Worm (Caenorhabditis elegans): ENCODE measurements around the gene fbxa-9.

The fbxa-9 gene

DNA sequence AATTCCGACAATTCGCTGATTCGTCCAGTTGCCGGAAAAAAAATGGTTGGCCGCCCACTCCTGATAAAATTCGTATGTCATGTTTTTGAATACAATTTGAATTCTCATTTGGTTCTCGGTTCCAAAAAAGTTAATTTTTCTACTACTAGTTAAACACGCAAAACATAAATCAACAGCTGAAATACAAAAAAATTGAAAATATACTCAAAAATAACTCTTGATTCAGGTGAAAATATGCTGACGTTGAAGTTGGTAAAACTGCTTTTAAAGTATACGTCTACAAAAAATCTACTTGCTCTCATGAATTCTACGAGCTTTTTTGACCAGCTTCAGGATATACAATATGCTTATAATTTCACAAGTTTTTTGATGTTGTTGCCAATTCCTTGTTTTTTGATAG lies 26.0 kb upstream of the fbxa-9 start, which contains the start of gene srz-56:
TSS of gene srz-56 (plus strand) at position 301 of the 400 bp plus-strand sequence.
- TF ChIP-seq ekl-4 (GFP tag; IDR thresholded peaks at IDR 0.05) (no peak), madf-10 (tag; optimal IDR thresholded peaks at IDR 0.05) (no peak), nhr-27 (tag; optimal IDR thresholded peaks at IDR 0.05) (no peak), bed-1 (GFP tag; IDR thresholded peaks at IDR 0.05) (no peak), let-607 (tag; optimal IDR thresholded peaks at IDR 0.05) (no peak), ztf-18 (tag; optimal IDR thresholded peaks at IDR 0.05) (no peak), ceh-100 (GFP tag; IDR thresholded peaks at IDR 0.05) (no peak), athp-1 (tag; optimal IDR thresholded peaks at IDR 0.05) (no peak), ceh-58 (GFP tag; IDR thresholded peaks at IDR 0.05) (no peak)

ce11 chrIII:2243617-2244016 lies 22.8 kb upstream of the fbxa-9 start:
- TF ChIP-seq sptf-2 (GFP tag; optimal IDR thresholded peaks at IDR 0.05), result no peak
- TF ChIP-seq Y95B8A.8 (GFP tag; IDR thresholded peaks at IDR 0.05), result no peak
- no peak for TF ChIP-seq tlf-1 (GFP tag; optimal IDR thresholded peaks at IDR 0.05)
- no peak for TF ChIP-seq attf-6 (GFP tag; IDR thresholded peaks at IDR 0.05)
- no peak for TF ChIP-seq aptf-3 (GFP tag; IDR thresholded peaks at IDR 0.05)
- no peak for TF ChIP-seq unc-62 (GFP tag; optimal IDR thresholded peaks at IDR 0.05)
- no peak for TF ChIP-seq egl-18 (GFP tag; IDR thresholded peaks at IDR 0.05)
- no peak for TF ChIP-seq bed-2 (GFP tag; IDR thresholded peaks at IDR 0.05)
- TF ChIP-seq lag-1 (GFP tag; IDR thresholded peaks at IDR 0.05), result no peak
- no peak for TF ChIP-seq ccch-3 (GFP tag; optimal IDR thresholded peaks at IDR 0.05)
- no peak for TF ChIP-seq egl-44 (GFP tag; IDR thresholded peaks at IDR 0.05)

DNA sequence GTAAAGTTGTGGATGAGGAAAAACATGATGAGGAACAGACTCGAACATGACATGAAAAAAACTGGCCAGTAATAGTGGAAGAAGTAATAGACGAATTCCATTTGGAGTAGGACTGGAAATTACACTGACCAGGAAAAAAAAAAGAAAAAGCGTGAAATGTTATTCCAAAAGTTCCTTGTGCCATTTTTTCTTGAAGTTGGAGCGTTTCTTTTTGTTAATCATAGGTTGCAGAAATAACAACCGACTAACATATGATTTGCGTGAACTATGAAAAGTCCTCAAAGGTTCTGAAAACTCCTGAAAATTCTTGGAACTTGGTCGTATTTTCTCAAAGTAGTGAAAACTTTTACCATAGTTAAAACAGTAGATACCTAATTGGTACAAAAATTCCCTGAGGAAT lies 20.7 kb upstream of the fbxa-9 start, which contains the start of gene srd-67:
TSS of gene srd-67 (minus strand) at position 101 of the 400 bp plus-strand sequence.
- TF ChIP-seq lin-35 (GFP tag; optimal IDR thresholded peaks at IDR 0.05) (no peak), snpc-3.4 (tag; optimal IDR thresholded peaks at IDR 0.05) (no peak), unc-130 (GFP tag; optimal IDR thresholded peaks at IDR 0.05) (no peak), ets-4 (GFP tag; optimal IDR thresholded peaks at IDR 0.05) (no peak), ztf-26 (tag; optimal IDR thresholded peaks at IDR 0.05) (no peak), chd-7 (tag; optimal IDR thresholded peaks at IDR 0.05) (no peak), ztf-3 (GFP tag; optimal IDR thresholded peaks at IDR 0.05) (no peak), F37B4.10 (GFP tag; IDR thresholded peaks at IDR 0.05) (no peak), dpl-1 (GFP tag; optimal IDR thresholded peaks at IDR 0.05) (no peak), nhr-90 (tag; optimal IDR thresholded peaks at IDR 0.05) (no peak), egrh-3 (GFP tag; IDR thresholded peaks at IDR 0.05) (no peak), tbp1 (GFP tag; optimal IDR thresholded peaks at IDR 0.05) (no peak), D2030.7 (GFP tag; IDR thresholded peaks at IDR 0.05) (no peak), ceh-100 (GFP tag; IDR thresholded peaks at IDR 0.05) (no peak), lin-54 (GFP tag; optimal IDR thresholded peaks at IDR 0.05) (no peak), Y95B8A.8 (GFP tag; IDR thresholded peaks at IDR 0.05) (no peak)

DNA sequence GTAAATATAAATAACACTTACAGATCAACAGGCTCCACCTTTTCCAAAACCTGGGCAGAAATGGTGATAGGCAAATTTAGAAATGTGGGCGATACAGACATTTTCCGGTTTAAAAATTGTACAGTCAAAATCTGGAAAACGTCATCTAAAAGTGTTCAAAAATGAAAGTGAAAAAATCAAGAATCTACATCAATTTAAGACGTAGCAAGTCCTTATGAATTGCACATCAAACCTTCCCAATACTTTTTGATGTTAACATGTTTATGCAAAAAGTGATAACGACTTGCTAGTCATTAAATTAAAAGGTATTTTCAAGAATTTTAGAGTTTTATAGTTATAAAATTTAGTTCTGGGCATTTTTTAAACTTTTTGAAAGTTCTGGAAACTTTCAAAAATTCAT lies 15.1 kb upstream of the fbxa-9 start, which contains the start of gene fbxa-7:
TSS of gene fbxa-7 (minus strand) at position 101 of the 400 bp plus-strand sequence.
- TF ChIP-seq ztf-3 (GFP tag; optimal IDR thresholded peaks at IDR 0.05) (no peak), lin-26 (GFP tag; IDR thresholded peaks at IDR 0.05) (no peak), pha-4 (tag; optimal IDR thresholded peaks at IDR 0.05) (no peak), fkh-3 (tag; optimal IDR thresholded peaks at IDR 0.05) (no peak), egrh-3 (GFP tag; IDR thresholded peaks at IDR 0.05) (no peak), nhr-120 (GFP tag; IDR thresholded peaks at IDR 0.05) (no peak), F52B5.7 (tag; optimal IDR thresholded peaks at IDR 0.05) (no peak), ztf-18 (tag; optimal IDR thresholded peaks at IDR 0.05) (no peak), nhr-179 (tag; optimal IDR thresholded peaks at IDR 0.05) (no peak)
